Fruit fly (Drosophila melanogaster) whole organism, embryonic: Measurements from ENCODE around the gene CG14183.

Source experiments
- CG8290 ChIP-seq, 3 experiments: fragments of 200-800 bp; sonication (Bioruptor generic); optimal IDR thresholded peaks; 2 replicates each; lab custom pipeline; 2016 to 2019; ENCODE audit warnings: missing biosample characterization in 3 of 3, missing genetic modification characterization in 3 of 3, mild to moderate bottlenecking in 2 of 3, moderate library complexity in 1 of 3
- chinmo ChIP-seq: fragments of 200-800 bp; sonication (Bioruptor generic); IDR thresholded peaks from 4 replicates; pipeline ENCODE4 v1.3.6; 2022; ENCODE audit warnings: missing biosample characterization, missing genetic modification characterization; ENCODE audit not compliant: partially characterized antibody
- dm ChIP-seq: fragments of 200-800 bp; sonication (Bioruptor generic); optimal IDR thresholded peaks from 3 replicates; lab custom pipeline; 2016; ENCODE audit warnings: missing biosample characterization, missing genetic modification characterization

DNA sequence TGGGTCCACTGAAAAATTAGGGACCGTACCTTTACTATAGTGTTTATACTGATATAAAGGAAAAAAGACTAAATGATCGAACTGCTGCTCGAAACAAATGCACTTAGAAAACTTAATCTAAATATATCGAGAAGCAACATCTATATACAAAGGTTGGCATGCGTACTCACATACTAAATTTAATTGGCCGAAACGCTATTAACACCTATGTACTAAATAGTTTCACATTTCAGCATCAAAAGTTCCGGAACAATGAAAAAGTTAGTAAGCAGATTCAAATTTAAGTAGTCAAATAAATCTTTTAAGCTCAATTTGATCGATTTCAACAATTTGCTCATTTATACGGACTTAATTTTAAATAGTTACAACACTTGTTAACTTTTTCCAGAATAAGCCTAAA is 36.5 kb downstream of the CG14183 start, which contains the start of gene fln:
- TF ChIP-seq dm (GFP tag; lab: Kevin White, UChicago) = no peak
- TF ChIP-seq chinmo (GFP tag; lab: Robert Waterston, UW) = no peak
- TF ChIP-seq CG8290 (GFP tag; optimal IDR thresholded peaks at IDR 0.05; lab: Kevin White, UChicago) = no peak
- TF ChIP-seq CG8290 (tag; optimal IDR thresholded peaks at IDR 0.05; lab: Kevin White, UChicago) = no peak
